Worm (Caenorhabditis elegans) whole organism, early embryonic: ENCODE results near the gene C38C5.1.

Experiments used
- ama-1 ChIP-seq: fragments of 150-350 bp; optimal IDR thresholded peaks from 2 replicates; lab custom pipeline; 2014
- scrt-1 ChIP-seq: fragments of 200-800 bp; sonication (Bioruptor generic); IDR thresholded peaks from 2 replicates; pipeline ENCODE4 v1.3.6; 2022; ENCODE audit warnings: missing genetic modification characterization, missing compliant biosample characterization
- tbx-37 ChIP-seq: fragments of 200-800 bp; sonication (Bioruptor generic); conservative IDR thresholded peaks from 2 replicates; pipeline ENCODE4 v1.3.6; 2022; ENCODE audit warnings: missing genetic modification reagents, missing genetic modification characterization, missing compliant biosample characterization

- no peak for TF ChIP-seq scrt-1
- TF ChIP-seq ama-1 (lab: Kevin White, UChicago), result no peak
- no peak for TF ChIP-seq tbx-37
Observed at ce11 chrX:5517063-5517462, 40.8 kb upstream of the C38C5.1 start, which contains the start of gene T23F2.5.
